Worm (Caenorhabditis elegans): ENCODE results near the gene T20D3.5.

The T20D3.5 gene

DNA sequence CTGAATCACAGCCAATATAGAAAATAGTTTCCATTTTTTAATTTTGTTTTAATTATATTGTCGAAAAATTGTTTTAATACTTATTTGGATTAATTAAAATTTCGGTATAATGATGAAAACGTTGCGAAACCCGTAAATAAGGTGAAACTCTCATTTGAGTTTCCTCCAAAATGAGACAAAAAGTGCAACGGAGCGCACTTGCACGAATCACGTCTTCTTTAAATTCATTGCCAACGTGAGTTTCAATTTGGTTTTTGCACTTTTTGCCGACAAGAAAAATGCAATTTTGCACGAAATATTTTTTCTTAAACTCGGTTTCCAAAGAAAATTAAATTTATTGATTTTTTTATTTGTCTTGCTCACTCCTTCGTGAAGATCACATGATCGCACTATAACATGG is 49.2 kb downstream of the T20D3.5 start, which contains the start of gene daf-15 (continued):
- no peak for TF ChIP-seq ceh-20 (GFP tag; IDR thresholded peaks at IDR 0.05)
- TF ChIP-seq dpl-1 (GFP tag; optimal IDR thresholded peaks at IDR 0.05) = peak; percentile 93
- TF ChIP-seq ctbp-1 (GFP tag; IDR thresholded peaks at IDR 0.05) = no peak
- no peak for TF ChIP-seq ceh-32 (tag; optimal IDR thresholded peaks at IDR 0.05; ENCODE audit: poor library complexity)
- TF ChIP-seq fos-1 (tag; optimal IDR thresholded peaks at IDR 0.05) = no peak
- TF ChIP-seq nhr-28 (tag; optimal IDR thresholded peaks at IDR 0.05) = peak; percentile 32
- no peak for TF ChIP-seq daf-19 (GFP tag; conservative IDR thresholded peaks at IDR 0.05)
- no peak for TF ChIP-seq nhr-76 (tag; optimal IDR thresholded peaks at IDR 0.05)
- TF ChIP-seq zag-1 (tag; optimal IDR thresholded peaks at IDR 0.05) = no peak
- no peak for TF ChIP-seq Y105C5A.15 (GFP tag; IDR thresholded peaks at IDR 0.05)
- peak; percentile 45 for TF ChIP-seq mep-1 (tag; optimal IDR thresholded peaks at IDR 0.05)
- TF ChIP-seq madf-5 (GFP tag; IDR thresholded peaks at IDR 0.05) = no peak
- no peak for TF ChIP-seq ceh-28 (tag; optimal IDR thresholded peaks at IDR 0.05)
- TF ChIP-seq mxl-2 (GFP tag; conservative IDR thresholded peaks at IDR 0.05) = no peak
- no peak for TF ChIP-seq nhr-41 (GFP tag; IDR thresholded peaks at IDR 0.05)
- no peak for TF ChIP-seq unc-39 (tag; optimal IDR thresholded peaks at IDR 0.05)
- no peak for TF ChIP-seq dmd-6 (GFP tag; IDR thresholded peaks at IDR 0.05)
- TF ChIP-seq lsy-2 (tag; optimal IDR thresholded peaks at IDR 0.05) = peak in 1 of 2 experiments; percentile 67
- TF ChIP-seq lin-1 (GFP tag; IDR thresholded peaks at IDR 0.05) = no peak
- no peak for TF ChIP-seq F49E8.2 (tag; optimal IDR thresholded peaks at IDR 0.05; ENCODE audit: borderline replicate concordance)
- no peak for TF ChIP-seq tag-97 (GFP tag; IDR thresholded peaks at IDR 0.05)
- no peak for TF ChIP-seq nhr-10 (tag; optimal IDR thresholded peaks at IDR 0.05)
- TF ChIP-seq nhr-102 (tag; optimal IDR thresholded peaks at IDR 0.05) = no peak
- no peak for TF ChIP-seq unc-130 (GFP tag; optimal IDR thresholded peaks at IDR 0.05)
- no peak for TF ChIP-seq daf-8 (GFP tag; IDR thresholded peaks at IDR 0.05)
- no peak for TF ChIP-seq hmg-1.1 (GFP tag; IDR thresholded peaks at IDR 0.05)
- no peak for TF ChIP-seq F26F4.8 (GFP tag; conservative IDR thresholded peaks at IDR 0.05)
- TF ChIP-seq D1046.2 (GFP tag; IDR thresholded peaks at IDR 0.05) = no peak
- TF ChIP-seq nhr-48 (tag; optimal IDR thresholded peaks at IDR 0.05) = no peak
- peak in 1 of 2 experiments; percentile 69 for TF ChIP-seq unc-62 (GFP tag; optimal IDR thresholded peaks at IDR 0.05 in 1 of 2)
- no peak for TF ChIP-seq unc-62 (tag; optimal IDR thresholded peaks at IDR 0.05)
- TF ChIP-seq mdl-1 (tag; optimal IDR thresholded peaks at IDR 0.05) = peak in 1 of 2 experiments; percentile 27
- no peak for TF ChIP-seq fkh-10 (GFP tag; optimal IDR thresholded peaks at IDR 0.05)
- TF ChIP-seq arid-1 (GFP tag; conservative IDR thresholded peaks at IDR 0.05) = no peak
- TF ChIP-seq aly-2 (tag; optimal IDR thresholded peaks at IDR 0.05) = no peak
- no peak for TF ChIP-seq hlh-11 (tag; optimal IDR thresholded peaks at IDR 0.05)
- TF ChIP-seq ceh-44 (GFP tag; IDR thresholded peaks at IDR 0.05) = no peak
- TF ChIP-seq attf-4 (tag; optimal IDR thresholded peaks at IDR 0.05) = no peak
- TF ChIP-seq spr-1 (tag; optimal IDR thresholded peaks at IDR 0.05) = no peak
- TF ChIP-seq madf-9 (GFP tag; conservative IDR thresholded peaks at IDR 0.05) = no peak
- TF ChIP-seq ama-1 (optimal IDR thresholded peaks at IDR 0.05) = no peak
- no peak for TF ChIP-seq nhr-11 (tag; optimal IDR thresholded peaks at IDR 0.05)
- TF ChIP-seq hlh-30 (tag; optimal IDR thresholded peaks at IDR 0.05; ENCODE audit: insufficient read depth) = peak; percentile 90
- no peak for TF ChIP-seq ceh-82 (tag; optimal IDR thresholded peaks at IDR 0.05)
- no peak for TF ChIP-seq zip-11 (GFP tag; IDR thresholded peaks at IDR 0.05)
- TF ChIP-seq nhr-42 (GFP tag; IDR thresholded peaks at IDR 0.05) = no peak
- TF ChIP-seq pqm-1 (tag; optimal IDR thresholded peaks at IDR 0.05) = no peak
- TF ChIP-seq Y48G9A.11 (GFP tag; IDR thresholded peaks at IDR 0.05) = no peak
- no peak for TF ChIP-seq vab-7 (GFP tag; IDR thresholded peaks at IDR 0.05)
- TF ChIP-seq sdz-12 (GFP tag; optimal IDR thresholded peaks at IDR 0.05) = no peak
- no peak for TF ChIP-seq zip-2 (tag; optimal IDR thresholded peaks at IDR 0.05)
- no peak for TF ChIP-seq gei-8 (GFP tag; optimal IDR thresholded peaks at IDR 0.05)
- no peak for TF ChIP-seq lin-13 (GFP tag; optimal IDR thresholded peaks at IDR 0.05)
- TF ChIP-seq zfp-2 (tag; optimal IDR thresholded peaks at IDR 0.05) = no peak

Data from whole organism, L4 larva.